Fruit fly (Drosophila melanogaster): ENCODE measurements around the gene CG16721.

CG16721 gene

dm6 chrX:5915752-5916493, 36.3 kb downstream of the CG16721 start (continued):
- TF ChIP-seq CG8478 (optimal IDR thresholded peaks at IDR 0.05) (no peak), kay (GFP tag; optimal IDR thresholded peaks at IDR 0.05) (no peak), ind (GFP tag; optimal IDR thresholded peaks at IDR 0.05) (no peak), bbx (GFP tag; IDR thresholded peaks at IDR 0.05; ENCODE audit: partially characterized antibody) (peak; percentile 47; the same call in 1 of the 2 replicates), unc-4 (GFP tag; IDR thresholded peaks at IDR 0.05; ENCODE audit: partially characterized antibody) (no peak), aop (GFP tag; IDR thresholded peaks at IDR 0.05) (no peak), gro (GFP tag; optimal IDR thresholded peaks at IDR 0.05) (no peak), CG10209 (GFP tag; optimal IDR thresholded peaks at IDR 0.05) (no peak), CG3847 (GFP tag; IDR thresholded peaks at IDR 0.05) (no peak), CG17359 (tag; optimal IDR thresholded peaks at IDR 0.05) (no peak), CG12391 (tag; optimal IDR thresholded peaks at IDR 0.05) (no peak), Kr (GFP tag; optimal IDR thresholded peaks at IDR 0.05) (no peak), Doc3 (GFP tag; IDR thresholded peaks at IDR 0.05; ENCODE audit: partially characterized antibody) (0 out of 3 replicates have a peak, but pooled peaks have one; percentile 27), CG9817 (tag; optimal IDR thresholded peaks at IDR 0.05) (no peak), CG13894 (tag; optimal IDR thresholded peaks at IDR 0.05) (no peak), Trl (optimal IDR thresholded peaks at IDR 0.05) (no peak), Trl (GFP tag; optimal IDR thresholded peaks at IDR 0.05) (no peak), CG1792 (GFP tag; optimal IDR thresholded peaks at IDR 0.05) (no peak), CG14050 (GFP tag; IDR thresholded peaks at IDR 0.05) (no peak), ato (GFP tag; IDR thresholded peaks at IDR 0.05; ENCODE audit: partially characterized antibody) (no peak), sna (GFP tag; IDR thresholded peaks at IDR 0.05; ENCODE audit: partially characterized antibody) (no peak), prd (optimal IDR thresholded peaks at IDR 0.05) (no peak), prd (GFP tag; IDR thresholded peaks at IDR 0.05) (no peak), CG9932 (GFP tag; IDR thresholded peaks at IDR 0.05) (0 out of 2 replicates have a peak, but pooled peaks have one; percentile 14), sqz (GFP tag; optimal IDR thresholded peaks at IDR 0.05) (no peak), nom (GFP tag; optimal IDR thresholded peaks at IDR 0.05) (peak; percentile 44), MESR4 (GFP tag; optimal IDR thresholded peaks at IDR 0.05) (peak; percentile 4), CG32767 (GFP tag; IDR thresholded peaks at IDR 0.05) (0 out of 2 replicates have a peak, but pooled peaks have one; percentile 15), CG18619 (GFP tag; optimal IDR thresholded peaks at IDR 0.05) (no peak), Bgb (GFP tag; IDR thresholded peaks at IDR 0.05; ENCODE audit: partially characterized antibody) (peak; percentile 57; the same call in 1 of the 2 replicates), br (optimal IDR thresholded peaks at IDR 0.05) (no peak), CG4707 (GFP tag; optimal IDR thresholded peaks at IDR 0.05) (no peak), CG30403 (GFP tag; optimal IDR thresholded peaks at IDR 0.05) (no peak), Awh (GFP tag; IDR thresholded peaks at IDR 0.05) (no peak), CG4328 (GFP tag; optimal IDR thresholded peaks at IDR 0.05) (no peak), dm (GFP tag; optimal IDR thresholded peaks at IDR 0.05) (no peak), CG4820 (GFP tag; optimal IDR thresholded peaks at IDR 0.05) (no peak), zf30C (GFP tag; optimal IDR thresholded peaks at IDR 0.05) (no peak), Dbx (GFP tag; IDR thresholded peaks at IDR 0.05) (no peak), stc (GFP tag; IDR thresholded peaks at IDR 0.05) (no peak), CG30431 (GFP tag; optimal IDR thresholded peaks at IDR 0.05) (no peak), Deaf1 (tag; optimal IDR thresholded peaks at IDR 0.05) (no peak), CG12155 (GFP tag; optimal IDR thresholded peaks at IDR 0.05) (no peak), CG6791 (GFP tag; IDR thresholded peaks at IDR 0.05; ENCODE audit: partially characterized antibody) (no peak), stwl (tag; optimal IDR thresholded peaks at IDR 0.05) (no peak), CG4424 (GFP tag; optimal IDR thresholded peaks at IDR 0.05) (no peak), Ssrp (tag; optimal IDR thresholded peaks at IDR 0.05) (no peak), CG32532 (GFP tag; IDR thresholded peaks at IDR 0.05) (no peak), CG2202 (tag; optimal IDR thresholded peaks at IDR 0.05) (no peak), CG13424 (tag; optimal IDR thresholded peaks at IDR 0.05) (no peak), CG4282 (GFP tag; optimal IDR thresholded peaks at IDR 0.05) (no peak)
